Worm (Caenorhabditis elegans): ENCODE data around the gene oac-53.

Gene oac-53

DNA sequence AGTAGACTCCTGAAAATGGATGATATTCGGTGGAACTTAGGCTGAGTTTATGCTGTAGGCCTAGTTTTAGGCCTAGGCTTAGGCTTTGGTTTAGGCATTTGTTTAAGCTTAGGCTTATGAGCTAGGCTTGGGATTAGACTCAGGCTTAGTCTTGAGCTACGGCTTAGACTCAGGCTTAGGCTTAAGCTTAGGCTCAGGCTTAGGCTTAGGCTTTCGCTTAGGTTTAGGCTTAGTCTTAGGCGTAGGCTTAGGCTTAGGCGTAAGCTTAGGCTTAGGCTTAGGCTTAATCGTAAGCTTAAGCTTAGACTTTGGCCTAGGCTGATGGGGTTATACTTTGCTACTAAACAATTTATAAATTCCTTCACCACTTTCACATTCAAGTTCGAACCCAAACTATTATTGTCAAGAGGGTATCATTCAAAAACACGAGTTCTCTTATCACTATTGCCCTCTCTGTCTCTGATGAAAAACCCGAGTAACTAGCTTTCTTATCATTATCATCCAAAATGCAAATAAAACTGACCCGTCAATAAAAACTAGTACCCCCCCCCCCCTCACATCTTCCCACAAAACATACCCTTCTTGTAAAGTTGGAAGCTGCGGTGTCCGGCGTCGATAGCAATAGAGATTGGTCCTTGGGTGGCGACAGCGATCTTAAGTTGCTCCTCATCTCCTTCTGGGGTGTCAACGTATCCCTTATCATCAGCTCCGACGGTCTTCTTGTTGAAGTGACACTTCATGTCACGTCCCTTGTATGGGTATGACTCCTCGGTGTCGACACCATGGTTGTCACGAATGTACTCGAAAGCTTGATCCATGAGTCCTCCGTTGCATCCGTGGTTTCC, 34.6 kb downstream of the oac-53 start (continued):
- no peak for TF ChIP-seq dpl-1 (GFP tag; optimal IDR thresholded peaks at IDR 0.05)
- no peak for TF ChIP-seq F33H1.4 (GFP tag; IDR thresholded peaks at IDR 0.05)
- TF ChIP-seq zfh-2 (GFP tag; conservative IDR thresholded peaks at IDR 0.05) = no peak
- TF ChIP-seq T26A5.8 (tag; optimal IDR thresholded peaks at IDR 0.05) = no peak
- no peak for TF ChIP-seq cebp-1 (GFP tag; IDR thresholded peaks at IDR 0.05)
- TF ChIP-seq cebp-1 (tag; optimal IDR thresholded peaks at IDR 0.05) = peak; percentile 13
- no peak for TF ChIP-seq athp-1 (tag; optimal IDR thresholded peaks at IDR 0.05)
- no peak for TF ChIP-seq sptf-2 (GFP tag; optimal IDR thresholded peaks at IDR 0.05)
- TF ChIP-seq C17E4.6 (GFP tag; IDR thresholded peaks at IDR 0.05) = no peak
- no peak for TF ChIP-seq F57C9.4 (tag; optimal IDR thresholded peaks at IDR 0.05)
- TF ChIP-seq ceh-100 (GFP tag; IDR thresholded peaks at IDR 0.05) = no peak
- TF ChIP-seq let-607 (tag; optimal IDR thresholded peaks at IDR 0.05) = no peak
- 0 out of 2 replicates have a peak, but pooled peaks have one; percentile 1 for TF ChIP-seq B0336.3 (GFP tag; IDR thresholded peaks at IDR 0.05)
- TF ChIP-seq tbp1 (GFP tag; optimal IDR thresholded peaks at IDR 0.05) = no peak
- 0 out of 2 replicates have a peak, but pooled peaks have one; percentile 8 for TF ChIP-seq hmg-1.2 (GFP tag; IDR thresholded peaks at IDR 0.05)
- TF ChIP-seq attf-5 (GFP tag; optimal IDR thresholded peaks at IDR 0.05) = no peak
- no peak for TF ChIP-seq rec-8 (tag; optimal IDR thresholded peaks at IDR 0.05)
- no peak for TF ChIP-seq egrh-3 (GFP tag; IDR thresholded peaks at IDR 0.05)
- TF ChIP-seq pha-4 (tag; optimal IDR thresholded peaks at IDR 0.05) = peak; percentile 53
- TF ChIP-seq rcor-1 (GFP tag; IDR thresholded peaks at IDR 0.05) = no peak
- no peak for TF ChIP-seq aptf-2 (GFP tag; conservative IDR thresholded peaks at IDR 0.05)
- TF ChIP-seq ccch-3 (GFP tag; optimal IDR thresholded peaks at IDR 0.05) = no peak
- no peak for TF ChIP-seq nfyb-1 (GFP tag; IDR thresholded peaks at IDR 0.05)
- TF ChIP-seq sdz-38 (tag; optimal IDR thresholded peaks at IDR 0.05) = no peak
- no peak for TF ChIP-seq nhr-90 (tag; optimal IDR thresholded peaks at IDR 0.05)
- TF ChIP-seq Y79H2A.3 (GFP tag; conservative IDR thresholded peaks at IDR 0.05) = no peak
- TF ChIP-seq C06A6.2 (GFP tag; conservative IDR thresholded peaks at IDR 0.05) = no peak
- no peak for TF ChIP-seq hlh-26 (GFP tag; conservative IDR thresholded peaks at IDR 0.05)
- no peak for TF ChIP-seq K12H6.12 (tag; optimal IDR thresholded peaks at IDR 0.05)
- no peak for TF ChIP-seq madf-10 (tag; optimal IDR thresholded peaks at IDR 0.05)
- TF ChIP-seq nhr-179 (tag; optimal IDR thresholded peaks at IDR 0.05) = no peak
- TF ChIP-seq nfya-2 (GFP tag; IDR thresholded peaks at IDR 0.05) = no peak
- TF ChIP-seq ztf-26 (tag; optimal IDR thresholded peaks at IDR 0.05) = no peak
- TF ChIP-seq nhr-80 (tag; optimal IDR thresholded peaks at IDR 0.05) = peak; percentile 0
- TF ChIP-seq efl-1 (GFP tag; optimal IDR thresholded peaks at IDR 0.05) = no peak
- TF ChIP-seq B0035.1 (tag; optimal IDR thresholded peaks at IDR 0.05) = no peak
- no peak for TF ChIP-seq D2030.7 (GFP tag; IDR thresholded peaks at IDR 0.05)
- TF ChIP-seq nhr-120 (GFP tag; IDR thresholded peaks at IDR 0.05) = no peak
- 0 out of 2 replicates have a peak, but pooled peaks have one; percentile 12 for TF ChIP-seq hmg-20 (GFP tag; IDR thresholded peaks at IDR 0.05)
- TF ChIP-seq F57A8.1 (GFP tag; optimal IDR thresholded peaks at IDR 0.05) = no peak
- no peak for TF ChIP-seq ceh-79 (tag; optimal IDR thresholded peaks at IDR 0.05)
- no peak for TF ChIP-seq egl-44 (GFP tag; IDR thresholded peaks at IDR 0.05)
- no peak; the same call in 1 of the 2 replicates for TF ChIP-seq lin-26 (GFP tag; IDR thresholded peaks at IDR 0.05)
- TF ChIP-seq atf-7 (tag; optimal IDR thresholded peaks at IDR 0.05) = no peak
- no peak for TF ChIP-seq ztf-25 (GFP tag; IDR thresholded peaks at IDR 0.05)
- TF ChIP-seq lin-54 (GFP tag; optimal IDR thresholded peaks at IDR 0.05) = no peak
- no peak for TF ChIP-seq hrde-1 (tag; optimal IDR thresholded peaks at IDR 0.05; ENCODE audit: borderline replicate concordance)
- TF ChIP-seq bed-1 (GFP tag; IDR thresholded peaks at IDR 0.05) = no peak

Measured in whole organism, young adult.